Worm (Caenorhabditis elegans): ENCODE measurements around the gene tbc-17.

The tbc-17 gene

ce11 chrII:12673311-12673710 lies 20.9 kb upstream of the tbc-17 start:
- TF ChIP-seq ets-7 (tag; optimal IDR thresholded peaks at IDR 0.05) (no peak), B0310.2 (tag; optimal IDR thresholded peaks at IDR 0.05) (no peak), aly-1 (tag; optimal IDR thresholded peaks at IDR 0.05) (no peak), hmg-4 (GFP tag; optimal IDR thresholded peaks at IDR 0.05) (no peak), ceh-13 (GFP tag; optimal IDR thresholded peaks at IDR 0.05) (no peak), hnd-1 (tag; optimal IDR thresholded peaks at IDR 0.05) (no peak)

- no peak for TF ChIP-seq pes-1 (GFP tag; IDR thresholded peaks at IDR 0.05)
- TF ChIP-seq B0310.2 (tag; optimal IDR thresholded peaks at IDR 0.05), result no peak
- TF ChIP-seq tra-4 (tag; optimal IDR thresholded peaks at IDR 0.05), result no peak
- no peak for TF ChIP-seq tbx-37 (GFP tag; conservative IDR thresholded peaks at IDR 0.05)
- no peak for TF ChIP-seq ceh-13 (GFP tag; optimal IDR thresholded peaks at IDR 0.05)
- no peak for TF ChIP-seq ets-7 (tag; optimal IDR thresholded peaks at IDR 0.05)
- no peak for TF ChIP-seq F13C5.2 (tag; optimal IDR thresholded peaks at IDR 0.05)
- TF ChIP-seq flt-1 (GFP tag; IDR thresholded peaks at IDR 0.05), result no peak
- TF ChIP-seq hmg-4 (GFP tag; optimal IDR thresholded peaks at IDR 0.05), result no peak
- no peak for TF ChIP-seq hnd-1 (tag; optimal IDR thresholded peaks at IDR 0.05)
- TF ChIP-seq scrt-1 (GFP tag; IDR thresholded peaks at IDR 0.05), result no peak
Observed at ce11 chrII:12677710-12677974, 16.6 kb upstream of the tbc-17 start, which contains the start of gene Y38E10A.22. Y38E10A.22 (minus strand) TSS chrII:12677810.

ce11 chrII:12677975-12678866 lies 16.0 kb upstream of the tbc-17 start:
- peak; percentile 66 for TF ChIP-seq flt-1 (GFP tag; IDR thresholded peaks at IDR 0.05)
- TF ChIP-seq ceh-13 (GFP tag; optimal IDR thresholded peaks at IDR 0.05), result peak; percentile 66
- TF ChIP-seq ceh-36 (tag; optimal IDR thresholded peaks at IDR 0.05), result peak; percentile 75
- peak; percentile 53 for TF ChIP-seq hmg-4 (GFP tag; optimal IDR thresholded peaks at IDR 0.05)
- TF ChIP-seq hmbx-1 (tag; optimal IDR thresholded peaks at IDR 0.05), result no peak
- no peak for TF ChIP-seq tra-4 (tag; optimal IDR thresholded peaks at IDR 0.05)
- TF ChIP-seq tbx-37 (GFP tag; conservative IDR thresholded peaks at IDR 0.05), result peak; percentile 3; the same call in 1 of the 2 replicates
- TF ChIP-seq aly-1 (tag; optimal IDR thresholded peaks at IDR 0.05), result peak; percentile 63
- no peak for TF ChIP-seq hnd-1 (tag; optimal IDR thresholded peaks at IDR 0.05)
- no peak for TF ChIP-seq ama-1 (optimal IDR thresholded peaks at IDR 0.05)
- TF ChIP-seq scrt-1 (GFP tag; IDR thresholded peaks at IDR 0.05), result peak; percentile 71
- TF ChIP-seq ets-7 (tag; optimal IDR thresholded peaks at IDR 0.05), result peak; percentile 17
- TF ChIP-seq F13C5.2 (tag; optimal IDR thresholded peaks at IDR 0.05), result no peak
- peak; percentile 72; the same call in 1 of the 2 replicates for TF ChIP-seq tbx-11 (GFP tag; IDR thresholded peaks at IDR 0.05)
- TF ChIP-seq pes-1 (GFP tag; IDR thresholded peaks at IDR 0.05), result peak; percentile 83
- TF ChIP-seq sea-1 (GFP tag; conservative IDR thresholded peaks at IDR 0.05), result 0 out of 2 replicates have a peak, but pooled peaks have one; percentile 22
- TF ChIP-seq B0310.2 (tag; optimal IDR thresholded peaks at IDR 0.05), result peak; percentile 49

ce11 chrII:12678867-12679134 lies 15.4 kb upstream of the tbc-17 start, which contains the start of gene Y38E10A.24:
Y38E10A.24 (plus strand) TSS chrII:12679035.
- TF ChIP-seq ceh-36 (tag; optimal IDR thresholded peaks at IDR 0.05) (no peak), tra-4 (tag; optimal IDR thresholded peaks at IDR 0.05) (no peak), pes-1 (GFP tag; IDR thresholded peaks at IDR 0.05) (no peak), hmbx-1 (tag; optimal IDR thresholded peaks at IDR 0.05) (no peak), scrt-1 (GFP tag; IDR thresholded peaks at IDR 0.05) (no peak)

- TF ChIP-seq scrt-1 (GFP tag; IDR thresholded peaks at IDR 0.05) (no peak), hmbx-1 (tag; optimal IDR thresholded peaks at IDR 0.05) (no peak), F13C5.2 (tag; optimal IDR thresholded peaks at IDR 0.05) (peak; percentile 6)
Observed at ce11 chrII:12679635-12680034, 14.6 kb upstream of the tbc-17 start, which contains the start of the genes Y38E10A.33 and cox-10. Y38E10A.33 (minus strand) TSS chrII:12679646. cox-10 (plus strand) TSS chrII:12679954.

- TF ChIP-seq ceh-13 (GFP tag; optimal IDR thresholded peaks at IDR 0.05), result no peak
- TF ChIP-seq F13C5.2 (tag; optimal IDR thresholded peaks at IDR 0.05), result no peak
- TF ChIP-seq flt-1 (GFP tag; IDR thresholded peaks at IDR 0.05), result no peak
- TF ChIP-seq B0310.2 (tag; optimal IDR thresholded peaks at IDR 0.05), result no peak
Observed at ce11 chrII:12689333-12689732, 4.9 kb upstream of the tbc-17 start.

- no peak for TF ChIP-seq scrt-1 (GFP tag; IDR thresholded peaks at IDR 0.05)
- no peak for TF ChIP-seq hnd-1 (tag; optimal IDR thresholded peaks at IDR 0.05)
- no peak for TF ChIP-seq ceh-13 (GFP tag; optimal IDR thresholded peaks at IDR 0.05)
Observed at ce11 chrII:12690905-12691304, 3.3 kb upstream of the tbc-17 start.

ce11 chrII:12691351-12691750 lies 2.9 kb upstream of the tbc-17 start:
- TF ChIP-seq hmbx-1 (tag; optimal IDR thresholded peaks at IDR 0.05), result no peak

ce11 chrII:12692694-12693093 lies 1.5 kb upstream of the tbc-17 start:
- no peak for TF ChIP-seq scrt-1 (GFP tag; IDR thresholded peaks at IDR 0.05)
- no peak for TF ChIP-seq hmbx-1 (tag; optimal IDR thresholded peaks at IDR 0.05)
- no peak for TF ChIP-seq tbx-11 (GFP tag; IDR thresholded peaks at IDR 0.05)
- TF ChIP-seq hmg-4 (GFP tag; optimal IDR thresholded peaks at IDR 0.05), result no peak
- TF ChIP-seq pes-1 (GFP tag; IDR thresholded peaks at IDR 0.05), result no peak
- no peak for TF ChIP-seq ets-7 (tag; optimal IDR thresholded peaks at IDR 0.05)
- no peak for TF ChIP-seq sea-1 (GFP tag; conservative IDR thresholded peaks at IDR 0.05)
- no peak for TF ChIP-seq hnd-1 (tag; optimal IDR thresholded peaks at IDR 0.05)
- no peak for TF ChIP-seq ceh-36 (tag; optimal IDR thresholded peaks at IDR 0.05)
- TF ChIP-seq B0310.2 (tag; optimal IDR thresholded peaks at IDR 0.05), result no peak
- no peak for TF ChIP-seq aly-1 (tag; optimal IDR thresholded peaks at IDR 0.05)
- no peak for TF ChIP-seq ceh-13 (GFP tag; optimal IDR thresholded peaks at IDR 0.05)
- TF ChIP-seq ama-1 (optimal IDR thresholded peaks at IDR 0.05), result no peak
- no peak for TF ChIP-seq F13C5.2 (tag; optimal IDR thresholded peaks at IDR 0.05)
- TF ChIP-seq flt-1 (GFP tag; IDR thresholded peaks at IDR 0.05), result no peak
- no peak for TF ChIP-seq tra-4 (tag; optimal IDR thresholded peaks at IDR 0.05)
- TF ChIP-seq tbx-37 (GFP tag; conservative IDR thresholded peaks at IDR 0.05), result no peak
